Fruit fly (Drosophila melanogaster) whole organism, embryonic: ENCODE results near the gene Uba4.
A peak's percentile ranks its signal among the peaks of the same experiment; 100 is the strongest.

ENCODE experiments used
- ATbp ChIP-seq: fragments of 200-800 bp; sonication (Bioruptor generic); optimal IDR thresholded peaks from 2 replicates; lab custom pipeline; 2017; ENCODE audit warnings: missing biosample characterization, mild to moderate bottlenecking, missing genetic modification characterization, missing genetic modification reagents
- BtbVII ChIP-seq: fragments of 200-800 bp; sonication (Bioruptor generic); optimal IDR thresholded peaks from 3 replicates; lab custom pipeline; 2017; ENCODE audit warnings: missing biosample characterization, mild to moderate bottlenecking, missing genetic modification characterization
- CG10543 ChIP-seq: fragments of 200-800 bp; sonication (Bioruptor generic); optimal IDR thresholded peaks from 3 replicates; lab custom pipeline; 2017; ENCODE audit warnings: missing biosample characterization, mild to moderate bottlenecking, missing genetic modification characterization, moderate library complexity
- CG11560 ChIP-seq: fragments of 200-800 bp; sonication (Bioruptor generic); IDR thresholded peaks from 3 replicates; pipeline ENCODE4 v1.3.6; 2022; ENCODE audit warnings: missing biosample characterization, missing genetic modification characterization
- CG12071 ChIP-seq: fragments of 200-800 bp; sonication (Bioruptor generic); optimal IDR thresholded peaks from 3 replicates; lab custom pipeline; 2018; ENCODE audit warnings: missing biosample characterization, mild to moderate bottlenecking, missing genetic modification characterization
- CG12104 ChIP-seq: fragments of 200-800 bp; sonication (Bioruptor generic); optimal IDR thresholded peaks from 3 replicates; lab custom pipeline; 2016; ENCODE audit warnings: missing biosample characterization, missing genetic modification characterization
- CG14050 ChIP-seq: fragments of 200-800 bp; sonication (Bioruptor generic); IDR thresholded peaks from 3 replicates; pipeline ENCODE4 v1.3.6; 2022; ENCODE audit warnings: missing biosample characterization, missing genetic modification characterization
- CG15601 ChIP-seq: fragments of 200-800 bp; sonication (Bioruptor generic); optimal IDR thresholded peaks from 3 replicates; lab custom pipeline; 2019; ENCODE audit warnings: missing biosample characterization, mild to moderate bottlenecking, missing genetic modification characterization, moderate library complexity
- CG16779 ChIP-seq: fragments of 200-800 bp; sonication (Bioruptor generic); IDR thresholded peaks from 2 replicates; pipeline ENCODE4 v1.3.6; 2022; ENCODE audit warnings: missing biosample characterization, missing genetic modification characterization
- CG17361 ChIP-seq: fragments of 200-800 bp; sonication (Bioruptor generic); IDR thresholded peaks from 3 replicates; pipeline ENCODE4 v1.3.6; 2022; ENCODE audit warnings: missing biosample characterization, missing genetic modification characterization
- CG17912 ChIP-seq: fragments of 200-800 bp; sonication (Bioruptor generic); optimal IDR thresholded peaks from 2 replicates; lab custom pipeline; 2018; ENCODE audit warnings: missing biosample characterization, mild to moderate bottlenecking, missing genetic modification characterization
- CG2199 ChIP-seq: fragments of 200-800 bp; sonication (Bioruptor generic); IDR thresholded peaks from 3 replicates; pipeline ENCODE4 v1.3.6; 2022; ENCODE audit warnings: missing biosample characterization, missing genetic modification characterization
- CG30403 ChIP-seq: fragments of 200-800 bp; sonication (Bioruptor generic); optimal IDR thresholded peaks from 3 replicates; lab custom pipeline; 2016; ENCODE audit warnings: missing biosample characterization, missing genetic modification characterization
- CG32772 ChIP-seq: fragments of 200-800 bp; sonication (Bioruptor generic); IDR thresholded peaks from 2 replicates; pipeline ENCODE4 v1.3.6; 2022; ENCODE audit warnings: missing biosample characterization, missing genetic modification characterization
- CG3726 ChIP-seq: fragments of 200-800 bp; sonication (Bioruptor generic); IDR thresholded peaks from 3 replicates; pipeline ENCODE4, ENCODE4 v1.3.6; 2022; ENCODE audit warnings: missing biosample characterization, missing genetic modification characterization
- CG4404 ChIP-seq: fragments of 200-800 bp; sonication (Bioruptor generic); IDR thresholded peaks from 2 replicates; pipeline ENCODE4 v1.3.6; 2022; ENCODE audit warnings: missing biosample characterization, missing genetic modification characterization
- CG4730 ChIP-seq: fragments of 200-800 bp; sonication (Bioruptor generic); IDR thresholded peaks from 2 replicates; pipeline ENCODE4 v1.3.6; 2022; ENCODE audit warnings: missing biosample characterization, missing genetic modification characterization
- CG4820 ChIP-seq: fragments of 200-800 bp; sonication (Bioruptor generic); optimal IDR thresholded peaks from 3 replicates; lab custom pipeline; 2016; ENCODE audit warnings: missing biosample characterization, missing genetic modification characterization
- CG5180 ChIP-seq: fragments of 200-800 bp; sonication (Bioruptor generic); optimal IDR thresholded peaks from 3 replicates; lab custom pipeline; 2017; ENCODE audit warnings: missing biosample characterization, missing genetic modification characterization, mild to moderate bottlenecking, moderate library complexity, missing genetic modification reagents
- CG6854 ChIP-seq: fragments of 200-800 bp; sonication (Bioruptor generic); optimal IDR thresholded peaks from 3 replicates; lab custom pipeline; 2017; ENCODE audit warnings: missing biosample characterization, mild to moderate bottlenecking, missing genetic modification characterization
- CG7271 ChIP-seq: fragments of 200-800 bp; sonication (Bioruptor generic); optimal IDR thresholded peaks from 2 replicates; lab custom pipeline; 2018; ENCODE audit warnings: missing biosample characterization, mild to moderate bottlenecking, missing genetic modification characterization, moderate library complexity
- CG7745 ChIP-seq: fragments of 200-800 bp; sonication (Bioruptor generic); optimal IDR thresholded peaks from 2 replicates; lab custom pipeline; 2018; ENCODE audit warnings: missing biosample characterization, mild to moderate bottlenecking, missing genetic modification characterization, moderate library complexity
- CG7928 ChIP-seq: fragments of 200-800 bp; sonication (Bioruptor generic); optimal IDR thresholded peaks from 2 replicates; lab custom pipeline; 2017; ENCODE audit warnings: missing biosample characterization, mild to moderate bottlenecking, missing genetic modification characterization
- CG8359 ChIP-seq: fragments of 200-800 bp; sonication (Bioruptor generic); optimal IDR thresholded peaks from 2 replicates; lab custom pipeline; 2017; ENCODE audit warnings: missing biosample characterization, mild to moderate bottlenecking, missing genetic modification characterization, borderline replicate concordance
- CG9437 ChIP-seq: fragments of 200-800 bp; sonication (Bioruptor generic); optimal IDR thresholded peaks from 2 replicates; lab custom pipeline; 2018; ENCODE audit warnings: missing biosample characterization, mild to moderate bottlenecking, missing genetic modification characterization
- D19B ChIP-seq: fragments of 200-800 bp; sonication (Bioruptor generic); optimal IDR thresholded peaks from 2 replicates; lab custom pipeline; 2017; ENCODE audit warnings: missing biosample characterization, mild to moderate bottlenecking, missing genetic modification characterization
- Dll ChIP-seq: fragments of 200-800 bp; sonication (Bioruptor generic); IDR thresholded peaks from 4 replicates; pipeline ENCODE4 v1.3.6; 2022; ENCODE audit warnings: missing biosample characterization, missing genetic modification characterization; ENCODE audit not compliant: partially characterized antibody
- E2f2 ChIP-seq: fragments of 200-800 bp; sonication (Bioruptor generic); IDR thresholded peaks from 2 replicates; pipeline ENCODE4 v1.3.6; 2022; ENCODE audit warnings: missing biosample characterization, missing genetic modification characterization
- Ets65A ChIP-seq: fragments of 200-800 bp; sonication (Bioruptor generic); peaks from one replicate; lab custom pipeline; 2016; ENCODE audit warnings: missing biosample characterization, missing genetic modification characterization
- GATAe ChIP-seq: fragments of 200-800 bp; sonication (Bioruptor generic); conservative IDR thresholded peaks from 2 replicates; pipeline ENCODE4 v1.3.6; 2022; ENCODE audit warnings: missing biosample characterization, missing genetic modification characterization
- HLH3B ChIP-seq: fragments of 200-800 bp; sonication (Bioruptor generic); IDR thresholded peaks from 2 replicates; pipeline ENCODE4 v1.3.6; 2022; ENCODE audit warnings: missing biosample characterization, missing genetic modification characterization
- Mrtf ChIP-seq: fragments of 200-800 bp; sonication (Bioruptor generic); IDR thresholded peaks from 3 replicates; pipeline ENCODE4 v1.3.6; 2022; ENCODE audit warnings: missing biosample characterization, missing genetic modification characterization
- Nf-YA ChIP-seq: fragments of 200-800 bp; sonication (Bioruptor generic); IDR thresholded peaks from 2 replicates; pipeline ENCODE4 v1.3.6; 2022; ENCODE audit warnings: missing biosample characterization, missing genetic modification characterization
- Usf ChIP-seq: fragments of 200-800 bp; sonication (Bioruptor generic); optimal IDR thresholded peaks from 2 replicates; lab custom pipeline; 2017; ENCODE audit warnings: missing genotype, missing biosample characterization, missing genetic modification characterization
- al ChIP-seq: fragments of 200-800 bp; sonication (Bioruptor generic); IDR thresholded peaks from 2 replicates; pipeline ENCODE4 v1.3.6; 2022; ENCODE audit warnings: missing biosample characterization, missing genetic modification characterization
- ap ChIP-seq: fragments of 200-800 bp; sonication (Bioruptor generic); IDR thresholded peaks from 2 replicates; pipeline ENCODE4 v1.3.6; 2022; ENCODE audit warnings: missing biosample characterization, missing genetic modification characterization
- br ChIP-seq: fragments of >200 bp; optimal IDR thresholded peaks from 2 replicates; lab custom pipeline; 2017
- cg ChIP-seq: fragments of 200-800 bp; sonication (Bioruptor generic); optimal IDR thresholded peaks from 3 replicates; lab custom pipeline; 2019; ENCODE audit warnings: missing biosample characterization, mild to moderate bottlenecking, missing genetic modification characterization, moderate library complexity
- chif ChIP-seq, 2 experiments: fragments of 200-800 bp; sonication (Bioruptor generic); optimal IDR thresholded peaks; 3 replicates each; lab custom pipeline; 2016; ENCODE audit warnings: missing biosample characterization in 2 of 2, missing genetic modification characterization in 2 of 2
- chinmo ChIP-seq: fragments of 200-800 bp; sonication (Bioruptor generic); IDR thresholded peaks from 4 replicates; pipeline ENCODE4 v1.3.6; 2022; ENCODE audit warnings: missing biosample characterization, missing genetic modification characterization; ENCODE audit not compliant: partially characterized antibody
- danr ChIP-seq: fragments of 200-800 bp; sonication (Bioruptor generic); IDR thresholded peaks from 2 replicates; pipeline ENCODE4 v1.3.6; 2022; ENCODE audit warnings: missing biosample characterization, missing genetic modification characterization
- dati ChIP-seq: fragments of 200-800 bp; sonication (Bioruptor generic); IDR thresholded peaks from 2 replicates; pipeline ENCODE4 v1.3.6; 2022; ENCODE audit warnings: missing biosample characterization, missing genetic modification characterization
- gsb ChIP-seq: fragments of 200-800 bp; sonication (Bioruptor generic); IDR thresholded peaks from 2 replicates; pipeline ENCODE4 v1.3.6; 2022; ENCODE audit warnings: missing biosample characterization, missing genetic modification characterization
- h ChIP-seq: fragments of >200 bp; optimal IDR thresholded peaks from 2 replicates; lab custom pipeline; 2017
- jigr1 ChIP-seq: fragments of 200-800 bp; sonication (Bioruptor generic); IDR thresholded peaks from 3 replicates; pipeline ENCODE4 v1.3.6; 2022; ENCODE audit warnings: missing biosample characterization, missing genetic modification characterization
- mam ChIP-seq: fragments of 200-800 bp; sonication (Bioruptor generic); optimal IDR thresholded peaks from 3 replicates; lab custom pipeline; 2016; ENCODE audit warnings: missing biosample characterization, missing genetic modification characterization
- sim ChIP-seq: fragments of 200-800 bp; sonication (Bioruptor generic); IDR thresholded peaks from 2 replicates; pipeline ENCODE4 v1.3.6; 2022; ENCODE audit warnings: missing biosample characterization, missing genetic modification characterization
- slou ChIP-seq: fragments of 200-800 bp; sonication (Bioruptor generic); optimal IDR thresholded peaks from 3 replicates; lab custom pipeline; 2016; ENCODE audit warnings: missing biosample characterization, missing genetic modification characterization
- sug ChIP-seq: fragments of 200-800 bp; optimal IDR thresholded peaks from 2 replicates; lab custom pipeline; 2019; ENCODE audit warnings: missing biosample characterization, mild to moderate bottlenecking, missing genetic modification characterization, moderate library complexity
- tap ChIP-seq: fragments of 200-800 bp; optimal IDR thresholded peaks from 3 replicates; lab custom pipeline; 2019; ENCODE audit warnings: missing biosample characterization, mild to moderate bottlenecking, missing genetic modification characterization, moderate library complexity
- ttk ChIP-seq: fragments of 200-800 bp; sonication (Bioruptor generic); IDR thresholded peaks from 2 replicates; pipeline ENCODE4 v2.1.2; 2022; ENCODE audit warnings: missing biosample characterization, missing genetic modification characterization
- tup ChIP-seq: fragments of 200-800 bp; sonication (Bioruptor generic); optimal IDR thresholded peaks from 2 replicates; lab custom pipeline; 2016; ENCODE audit warnings: missing biosample characterization, mild to moderate bottlenecking, missing genetic modification characterization, moderate library complexity
- unpg ChIP-seq: fragments of 200-800 bp; sonication (Bioruptor generic); optimal IDR thresholded peaks from 3 replicates; lab custom pipeline; 2018; ENCODE audit warnings: missing biosample characterization, mild to moderate bottlenecking, missing genetic modification characterization, moderate library complexity
- yki ChIP-seq: fragments of >200 bp; optimal IDR thresholded peaks from 3 replicates; lab custom pipeline; 2018

Uba4 gene

dm6 chr2L:8477971-8478370 lies 39.2 kb upstream of the Uba4 start (continued):
- TF ChIP-seq h (no peak), CG4404 (GFP tag; lab: Robert Waterston, UW) (no peak), danr (no peak), CG11560 (peak; percentile 96), CG7928 (GFP tag; lab: Kevin White, UChicago) (no peak), CG6854 (no peak), CG32772 (GFP tag; lab: Robert Waterston, UW) (no peak), mam (GFP tag; lab: Kevin White, UChicago) (no peak), chif (GFP tag; optimal IDR thresholded peaks at IDR 0.05; lab: Kevin White, UChicago) (no peak), sim (no peak), GATAe (GFP tag; lab: Robert Waterston, UW) (no peak), al (GFP tag; lab: Robert Waterston, UW) (no peak), Ets65A (GFP tag; lab: Kevin White, UChicago) (peak; percentile 72), D19B (GFP tag; lab: Kevin White, UChicago) (no peak), chinmo (GFP tag; lab: Robert Waterston, UW) (no peak), CG12104 (GFP tag; lab: Kevin White, UChicago) (no peak), br (lab: Kevin White, UChicago) (no peak), CG4820 (GFP tag; lab: Kevin White, UChicago) (no peak), CG3726 (GFP tag; lab: Robert Waterston, UW) (no peak), CG17912 (no peak), ap (GFP tag; lab: Robert Waterston, UW) (no peak), CG17361 (GFP tag; lab: Robert Waterston, UW) (no peak), unpg (GFP tag; lab: Kevin White, UChicago) (no peak), yki (lab: Kevin White, UChicago) (no peak), ATbp (no peak), CG7745 (tag; lab: Kevin White, UChicago) (no peak), BtbVII (GFP tag; lab: Kevin White, UChicago) (no peak), Mrtf (GFP tag; lab: Robert Waterston, UW) (no peak), CG12071 (GFP tag; lab: Kevin White, UChicago) (no peak), ttk (GFP tag; lab: Robert Waterston, UW) (no peak), E2f2 (GFP tag; lab: Robert Waterston, UW) (peak; percentile 90), tap (tag; lab: Kevin White, UChicago) (no peak), CG15601 (tag; lab: Kevin White, UChicago) (peak; percentile 20), dati (GFP tag; lab: Robert Waterston, UW) (no peak), Usf (GFP tag; lab: Kevin White, UChicago) (no peak), CG10543 (GFP tag; lab: Kevin White, UChicago) (no peak), CG9437 (no peak), CG30403 (GFP tag; lab: Kevin White, UChicago) (no peak), CG8359 (GFP tag; lab: Kevin White, UChicago) (no peak), sug (tag; lab: Kevin White, UChicago) (no peak), cg (GFP tag; lab: Kevin White, UChicago) (no peak), CG14050 (GFP tag; lab: Robert Waterston, UW) (no peak), CG16779 (GFP tag; lab: Robert Waterston, UW) (no peak), tup (no peak), CG2199 (GFP tag; lab: Robert Waterston, UW) (no peak), Dll (GFP tag; lab: Robert Waterston, UW) (peak; percentile 19; the same call in 1 of the 4 replicates), CG7271 (no peak), CG5180 (GFP tag; lab: Kevin White, UChicago) (no peak), slou (GFP tag; lab: Kevin White, UChicago) (no peak), jigr1 (GFP tag; lab: Robert Waterston, UW) (no peak), gsb (GFP tag; lab: Robert Waterston, UW) (no peak), Nf-YA (no peak), HLH3B (no peak), CG4730 (no peak)
